Fruit fly (Drosophila melanogaster): ENCODE data around the gene CG43155.

The CG43155 gene

dm6 chrX:11466757-11467156, 7.2 kb downstream of the CG43155 start (continued):
- TF ChIP-seq HLH54F (GFP tag; optimal IDR thresholded peaks at IDR 0.05) (no peak), CG6683 (GFP tag; optimal IDR thresholded peaks at IDR 0.05) (no peak), Lpt (GFP tag; optimal IDR thresholded peaks at IDR 0.05) (no peak), nerfin-2 (GFP tag; IDR thresholded peaks at IDR 0.05; ENCODE audit: partially characterized antibody) (no peak), phol (tag; optimal IDR thresholded peaks at IDR 0.05) (no peak), pan (optimal IDR thresholded peaks at IDR 0.05) (no peak), pan (GFP tag; optimal IDR thresholded peaks at IDR 0.05 in 1 of 2, IDR thresholded peaks at IDR 0.05 in 1 of 2) (peak in 1 of 2 experiments; percentile 52), CG7556 (GFP tag; optimal IDR thresholded peaks at IDR 0.05) (no peak), Fer2 (tag; optimal IDR thresholded peaks at IDR 0.05) (no peak), bcd (GFP tag; optimal IDR thresholded peaks at IDR 0.05) (no peak), gce (GFP tag; IDR thresholded peaks at IDR 0.05) (no peak), CG7928 (GFP tag; optimal IDR thresholded peaks at IDR 0.05) (no peak), gcm (GFP tag; optimal IDR thresholded peaks at IDR 0.05) (no peak), ash1 (GFP tag; optimal IDR thresholded peaks at IDR 0.05) (no peak), pfk (GFP tag; optimal IDR thresholded peaks at IDR 0.05) (no peak), CG11504 (tag; optimal IDR thresholded peaks at IDR 0.05) (peak; percentile 46), Hr39 (optimal IDR thresholded peaks at IDR 0.05) (no peak), fd102C (GFP tag; optimal IDR thresholded peaks at IDR 0.05) (no peak), pum (GFP tag; optimal IDR thresholded peaks at IDR 0.05) (no peak), dpn (GFP tag; optimal IDR thresholded peaks at IDR 0.05) (no peak), chm (GFP tag; IDR thresholded peaks at IDR 0.05) (no peak), crc (GFP tag; optimal IDR thresholded peaks at IDR 0.05) (no peak), CG12942 (GFP tag; optimal IDR thresholded peaks at IDR 0.05) (no peak), CG11456 (GFP tag; IDR thresholded peaks at IDR 0.05) (0 out of 3 replicates have a peak, but pooled peaks have one; percentile 13), CG6813 (GFP tag; optimal IDR thresholded peaks at IDR 0.05) (no peak), HLH4C (GFP tag; IDR thresholded peaks at IDR 0.05; ENCODE audit: partially characterized antibody) (no peak), CG10431 (GFP tag; optimal IDR thresholded peaks at IDR 0.05) (no peak), peb (GFP tag; IDR thresholded peaks at IDR 0.05) (no peak), nerfin-1 (tag; optimal IDR thresholded peaks at IDR 0.05) (no peak), dm (GFP tag; optimal IDR thresholded peaks at IDR 0.05) (no peak), odd (GFP tag; optimal IDR thresholded peaks at IDR 0.05) (no peak), tna (GFP tag; IDR thresholded peaks at IDR 0.05; ENCODE audit: partially characterized antibody) (no peak), CG2875 (GFP tag; optimal IDR thresholded peaks at IDR 0.05) (no peak), zfh2 (GFP tag; optimal IDR thresholded peaks at IDR 0.05) (no peak), Mes4 (GFP tag; optimal IDR thresholded peaks at IDR 0.05) (no peak), CG5180 (GFP tag; optimal IDR thresholded peaks at IDR 0.05) (no peak), CG9797 (GFP tag; optimal IDR thresholded peaks at IDR 0.05) (no peak), D19B (GFP tag; optimal IDR thresholded peaks at IDR 0.05) (peak; percentile 51), tin (GFP tag; optimal IDR thresholded peaks at IDR 0.05) (no peak), Doc2 (GFP tag; IDR thresholded peaks at IDR 0.05) (no peak), ara (GFP tag; IDR thresholded peaks at IDR 0.05) (no peak), gem (tag; optimal IDR thresholded peaks at IDR 0.05) (peak; percentile 32), Antp (GFP tag; optimal IDR thresholded peaks at IDR 0.05) (no peak), CG14860 (GFP tag; IDR thresholded peaks at IDR 0.05; ENCODE audit: partially characterized antibody) (no peak), fru (optimal IDR thresholded peaks at IDR 0.05) (no peak), Atf3 (GFP tag; optimal IDR thresholded peaks at IDR 0.05) (no peak), ab (GFP tag; optimal IDR thresholded peaks at IDR 0.05) (no peak), CG17328 (GFP tag; IDR thresholded peaks at IDR 0.05) (no peak), CG4820 (GFP tag; optimal IDR thresholded peaks at IDR 0.05) (no peak), exex (tag; optimal IDR thresholded peaks at IDR 0.05) (no peak), twi (tag; optimal IDR thresholded peaks at IDR 0.05) (no peak), ken (GFP tag; IDR thresholded peaks at IDR 0.05) (no peak)
